Worm (Caenorhabditis elegans) whole organism, midembryonic: ENCODE results near the gene F57A8.7.

Experiments used
- T22C8.4 ChIP-seq: fragments of 200-800 bp; sonication (Bioruptor generic); IDR thresholded peaks from 2 replicates; pipeline ENCODE4 v1.3.6; 2022; ENCODE audit warnings: missing genetic modification characterization, missing compliant biosample characterization
- cog-1 ChIP-seq: sonication (generic microtip); optimal IDR thresholded peaks from 2 replicates; lab custom pipeline; 2016; ENCODE audit warnings: missing genetic modification characterization, missing compliant biosample characterization
- flt-1 ChIP-seq: fragments of 200-800 bp; sonication (Bioruptor generic); IDR thresholded peaks from 2 replicates; pipeline ENCODE4 v1.3.6; 2022; ENCODE audit warnings: missing genetic modification characterization, missing compliant biosample characterization
- med-1 ChIP-seq: sonication (generic microtip); optimal IDR thresholded peaks from 2 replicates; lab custom pipeline; 2017; ENCODE audit warnings: missing genetic modification characterization, mild to moderate bottlenecking, missing compliant biosample characterization, antibody characterized with exemption, missing genetic modification reagents; ENCODE audit not compliant: insufficient read depth
- ref-1 ChIP-seq: fragments of 200-800 bp; sonication (Bioruptor generic); conservative IDR thresholded peaks from 2 replicates; pipeline ENCODE4 v1.3.6; 2022; ENCODE audit warnings: missing genetic modification reagents, missing genetic modification characterization, missing compliant biosample characterization
- ztf-23 ChIP-seq: fragments of 200-800 bp; sonication (Bioruptor generic); IDR thresholded peaks from 2 replicates; pipeline ENCODE4 v1.3.6; 2022; ENCODE audit warnings: missing genetic modification reagents, missing genetic modification characterization, missing compliant biosample characterization

ce11 chrV:10054872-10055271 is 20.7 kb upstream of the F57A8.7 start, which contains the start of gene yif-1:
- no peak for TF ChIP-seq flt-1 (GFP tag; lab: Robert Waterston, UW)
- TF ChIP-seq ztf-23 (GFP tag; lab: Robert Waterston, UW) = no peak
- no peak for TF ChIP-seq ref-1 (GFP tag; lab: Robert Waterston, UW)
- TF ChIP-seq T22C8.4 (GFP tag; lab: Robert Waterston, UW) = no peak
- no peak for TF ChIP-seq med-1 (GFP tag; lab: Kevin White, UChicago)
- no peak for TF ChIP-seq cog-1 (tag; lab: Kevin White, UChicago)
